Fruit fly (Drosophila melanogaster) whole organism, embryonic: ENCODE measurements around the gene CG10365.

ENCODE experiments used
- Bdp1 ChIP-seq: fragments of 200-800 bp; sonication (Bioruptor generic); optimal IDR thresholded peaks from 3 replicates; lab custom pipeline; 2016; ENCODE audit warnings: missing biosample characterization, missing genetic modification characterization
- CG13287 ChIP-seq: fragments of 200-800 bp; sonication (Bioruptor generic); IDR thresholded peaks from 2 replicates; pipeline ENCODE4 v1.3.6; 2022; ENCODE audit warnings: missing biosample characterization, missing genetic modification characterization; ENCODE audit not compliant: partially characterized antibody
- CG1647 ChIP-seq: fragments of 200-800 bp; sonication (Bioruptor generic); optimal IDR thresholded peaks from 3 replicates; lab custom pipeline; 2016; ENCODE audit warnings: missing biosample characterization, missing genetic modification characterization
- CG16813 ChIP-seq: fragments of 200-800 bp; sonication (Bioruptor generic); IDR thresholded peaks from 3 replicates; pipeline ENCODE4 v1.3.6; 2022; ENCODE audit warnings: missing biosample characterization, missing genetic modification characterization; ENCODE audit not compliant: partially characterized antibody
- CG17385 ChIP-seq: fragments of 200-800 bp; sonication (Bioruptor generic); optimal IDR thresholded peaks from 3 replicates; lab custom pipeline; 2018; ENCODE audit warnings: missing biosample characterization, mild to moderate bottlenecking, missing genetic modification characterization
- CG17829 ChIP-seq: fragments of 200-800 bp; optimal IDR thresholded peaks from 2 replicates; lab custom pipeline; 2019; ENCODE audit warnings: missing biosample characterization, mild to moderate bottlenecking, missing genetic modification characterization, moderate library complexity
- CG2129 ChIP-seq: fragments of 200-800 bp; sonication (Bioruptor generic); IDR thresholded peaks from 2 replicates; pipeline ENCODE4 v1.3.6; 2022; ENCODE audit warnings: missing biosample characterization, missing genetic modification characterization; ENCODE audit not compliant: partially characterized antibody
- CG2889 ChIP-seq: fragments of 200-800 bp; sonication (Bioruptor generic); IDR thresholded peaks from 3 replicates; pipeline ENCODE4 v1.3.6; 2022; ENCODE audit warnings: missing biosample characterization, missing genetic modification characterization
- CG34376 ChIP-seq: fragments of 200-800 bp; sonication (Bioruptor generic); optimal IDR thresholded peaks from 2 replicates; lab custom pipeline; 2018; ENCODE audit warnings: missing biosample characterization, mild to moderate bottlenecking, missing genetic modification characterization
- CG3995 ChIP-seq: fragments of 200-800 bp; sonication (Bioruptor generic); optimal IDR thresholded peaks from 3 replicates; lab custom pipeline; 2016; ENCODE audit warnings: missing biosample characterization, missing genetic modification characterization
- CG4360 ChIP-seq: fragments of 200-800 bp; sonication (Bioruptor generic); IDR thresholded peaks from 2 replicates; pipeline ENCODE4 v1.3.6; 2022; ENCODE audit warnings: missing biosample characterization, missing genetic modification characterization
- CG6683 ChIP-seq: fragments of 200-800 bp; sonication (Bioruptor generic); optimal IDR thresholded peaks from 2 replicates; lab custom pipeline; 2017; ENCODE audit warnings: missing biosample characterization, mild to moderate bottlenecking, missing genetic modification characterization, missing genetic modification reagents
- CG6765 ChIP-seq: fragments of 200-800 bp; sonication (Bioruptor generic); optimal IDR thresholded peaks from 3 replicates; lab custom pipeline; 2017; ENCODE audit warnings: missing biosample characterization, mild to moderate bottlenecking, missing genetic modification characterization
- CG7271 ChIP-seq: fragments of 200-800 bp; sonication (Bioruptor generic); optimal IDR thresholded peaks from 2 replicates; lab custom pipeline; 2018; ENCODE audit warnings: missing biosample characterization, mild to moderate bottlenecking, missing genetic modification characterization, moderate library complexity
- CG7987 ChIP-seq: fragments of 200-800 bp; sonication (Bioruptor generic); optimal IDR thresholded peaks from 2 replicates; lab custom pipeline; 2018; ENCODE audit warnings: missing biosample characterization, mild to moderate bottlenecking, missing genetic modification characterization, moderate library complexity
- CG8290 ChIP-seq, 3 experiments: fragments of 200-800 bp; sonication (Bioruptor generic); optimal IDR thresholded peaks; 2 replicates each; lab custom pipeline; 2016 to 2019; ENCODE audit warnings: missing biosample characterization in 3 of 3, missing genetic modification characterization in 3 of 3, mild to moderate bottlenecking in 2 of 3, moderate library complexity in 1 of 3
- CG8944 ChIP-seq: fragments of 200-800 bp; sonication (Bioruptor generic); optimal IDR thresholded peaks from 3 replicates; lab custom pipeline; 2016; ENCODE audit warnings: missing biosample characterization, missing genetic modification characterization
- CG9609 ChIP-seq: fragments of 200-800 bp; sonication (Bioruptor generic); optimal IDR thresholded peaks from 3 replicates; lab custom pipeline; 2016; ENCODE audit warnings: missing biosample characterization, missing genetic modification characterization
- Dp ChIP-seq: fragments of 200-800 bp; sonication (Bioruptor generic); optimal IDR thresholded peaks from 2 replicates; lab custom pipeline; 2018; ENCODE audit warnings: missing biosample characterization, mild to moderate bottlenecking, missing genetic modification characterization, moderate library complexity
- Fer1 ChIP-seq: fragments of 200-800 bp; sonication (Bioruptor generic); optimal IDR thresholded peaks from 2 replicates; lab custom pipeline; 2017; ENCODE audit warnings: missing biosample characterization, mild to moderate bottlenecking, missing genetic modification characterization
- Hmr ChIP-seq: fragments of 200-800 bp; sonication (Bioruptor generic); optimal IDR thresholded peaks from 3 replicates; lab custom pipeline; 2017; ENCODE audit warnings: mild to moderate bottlenecking, missing biosample characterization, missing genetic modification reagents, missing genetic modification characterization
- Med ChIP-seq: fragments of 200-800 bp; sonication (Bioruptor generic); peaks from one replicate; lab custom pipeline; 2016; ENCODE audit warnings: missing biosample characterization, missing genetic modification characterization, mild to moderate bottlenecking, inconsistent platforms, moderate library complexity
- Meics ChIP-seq: fragments of 200-800 bp; sonication (Bioruptor generic); optimal IDR thresholded peaks from 2 replicates; lab custom pipeline; 2017; ENCODE audit warnings: missing biosample characterization, mild to moderate bottlenecking, missing genetic modification characterization
- Mrtf ChIP-seq: fragments of 200-800 bp; sonication (Bioruptor generic); IDR thresholded peaks from 3 replicates; pipeline ENCODE4 v1.3.6; 2022; ENCODE audit warnings: missing biosample characterization, missing genetic modification characterization
- Opbp ChIP-seq: fragments of 200-800 bp; sonication (Bioruptor generic); IDR thresholded peaks from 3 replicates; pipeline ENCODE4 v1.3.6; 2022; ENCODE audit warnings: missing biosample characterization, missing genetic modification characterization; ENCODE audit not compliant: partially characterized antibody
- Ravus ChIP-seq: fragments of 200-800 bp; sonication (Bioruptor generic); IDR thresholded peaks from 2 replicates; pipeline ENCODE4 v1.3.6; 2022; ENCODE audit warnings: missing biosample characterization, missing genetic modification characterization
- ab ChIP-seq: fragments of 200-800 bp; sonication (Bioruptor generic); optimal IDR thresholded peaks from 2 replicates; lab custom pipeline; 2016; ENCODE audit warnings: missing biosample characterization, missing genetic modification characterization
- aop ChIP-seq: fragments of 200-800 bp; sonication (Bioruptor generic); IDR thresholded peaks from 2 replicates; pipeline ENCODE4 v1.3.6; 2022; ENCODE audit warnings: missing biosample characterization, missing genetic modification characterization
- ash1 ChIP-seq: fragments of 200-800 bp; sonication (Bioruptor generic); optimal IDR thresholded peaks from 2 replicates; lab custom pipeline; 2018; ENCODE audit warnings: missing biosample characterization, mild to moderate bottlenecking, missing genetic modification characterization
- bowl ChIP-seq: fragments of 200-800 bp; sonication (Bioruptor generic); IDR thresholded peaks from 2 replicates; pipeline ENCODE4 v1.3.6; 2022; ENCODE audit warnings: missing biosample characterization, missing genetic modification characterization
- cato ChIP-seq: fragments of 200-800 bp; sonication (Bioruptor generic); optimal IDR thresholded peaks from 2 replicates; lab custom pipeline; 2016; ENCODE audit warnings: missing biosample characterization, missing genetic modification characterization, borderline replicate concordance
- dpn ChIP-seq, 2 experiments: fragments of 200-800 bp; sonication (Bioruptor generic); optimal IDR thresholded peaks; 3 replicates each; lab custom pipeline; 2016; ENCODE audit warnings: missing biosample characterization in 2 of 2, missing genetic modification characterization in 2 of 2
- dysf ChIP-seq: fragments of 200-800 bp; sonication (Bioruptor generic); IDR thresholded peaks from 3 replicates; pipeline ENCODE4 v1.3.6; 2022; ENCODE audit warnings: missing biosample characterization, missing genetic modification characterization
- eyg ChIP-seq: fragments of 200-800 bp; sonication (Bioruptor generic); optimal IDR thresholded peaks from 3 replicates; lab custom pipeline; 2016; ENCODE audit warnings: missing biosample characterization, missing genetic modification characterization
- fd3F ChIP-seq: fragments of 200-800 bp; sonication (Bioruptor generic); optimal IDR thresholded peaks from 2 replicates; lab custom pipeline; 2018; ENCODE audit warnings: missing biosample characterization, mild to moderate bottlenecking, missing genetic modification characterization, moderate library complexity
- fru ChIP-seq: fragments of >200 bp; optimal IDR thresholded peaks from 2 replicates; lab custom pipeline; 2017
- fu2 ChIP-seq: fragments of 200-800 bp; sonication (Bioruptor generic); optimal IDR thresholded peaks from 2 replicates; lab custom pipeline; 2016; ENCODE audit warnings: missing biosample characterization, missing genetic modification characterization
- gcm ChIP-seq: fragments of 200-800 bp; sonication (Bioruptor generic); optimal IDR thresholded peaks from 2 replicates; lab custom pipeline; 2019; ENCODE audit warnings: missing biosample characterization, mild to moderate bottlenecking, missing genetic modification characterization, moderate library complexity
- jumu ChIP-seq: fragments of 200-800 bp; sonication (Bioruptor generic); optimal IDR thresholded peaks from 3 replicates; lab custom pipeline; 2016; ENCODE audit warnings: missing biosample characterization, missing genetic modification characterization
- lab ChIP-seq: fragments of 200-800 bp; sonication (Bioruptor generic); optimal IDR thresholded peaks from 3 replicates; lab custom pipeline; 2017; ENCODE audit warnings: missing biosample characterization, missing genetic modification characterization, mild to moderate bottlenecking, moderate library complexity, missing genetic modification reagents
- lbe ChIP-seq: fragments of 200-800 bp; sonication (Bioruptor generic); optimal IDR thresholded peaks from 2 replicates; lab custom pipeline; 2016; ENCODE audit warnings: missing biosample characterization, mild to moderate bottlenecking, missing genetic modification characterization
- onecut ChIP-seq: fragments of 200-800 bp; sonication (Bioruptor generic); IDR thresholded peaks from 2 replicates; pipeline ENCODE4 v1.3.6; 2022; ENCODE audit warnings: missing biosample characterization, missing genetic modification characterization
- org-1 ChIP-seq: fragments of 200-800 bp; sonication (Bioruptor generic); optimal IDR thresholded peaks from 2 replicates; lab custom pipeline; 2017; ENCODE audit warnings: missing biosample characterization, missing genetic modification characterization
- phol ChIP-seq: fragments of 200-800 bp; sonication (Bioruptor generic); optimal IDR thresholded peaks from 3 replicates; lab custom pipeline; 2018; ENCODE audit warnings: missing biosample characterization, mild to moderate bottlenecking, missing genetic modification characterization, moderate library complexity
- run ChIP-seq: fragments of 200-800 bp; sonication (Bioruptor generic); optimal IDR thresholded peaks from 3 replicates; lab custom pipeline; 2018; ENCODE audit warnings: missing biosample characterization, mild to moderate bottlenecking, missing genetic modification characterization
- sens ChIP-seq: fragments of 200-800 bp; sonication (Bioruptor generic); peaks from one replicate; lab custom pipeline; 2016; ENCODE audit warnings: missing biosample characterization, missing genetic modification characterization
- shn ChIP-seq: fragments of 200-800 bp; sonication (Bioruptor generic); optimal IDR thresholded peaks from 3 replicates; lab custom pipeline; 2016; ENCODE audit warnings: missing biosample characterization, missing genetic modification characterization
- so ChIP-seq: fragments of 200-800 bp; sonication (Bioruptor generic); IDR thresholded peaks from 3 replicates; pipeline ENCODE4 v1.3.6; 2022; ENCODE audit warnings: missing biosample characterization, missing genetic modification characterization
- trem ChIP-seq: fragments of 200-800 bp; optimal IDR thresholded peaks from 3 replicates; lab custom pipeline; 2019; ENCODE audit warnings: missing biosample characterization, mild to moderate bottlenecking, missing genetic modification characterization, moderate library complexity
- twi ChIP-seq: fragments of 200-800 bp; optimal IDR thresholded peaks from 2 replicates; lab custom pipeline; 2019; ENCODE audit warnings: missing biosample characterization, mild to moderate bottlenecking, missing genetic modification characterization, moderate library complexity
- wek ChIP-seq: fragments of 200-800 bp; sonication (Bioruptor generic); optimal IDR thresholded peaks from 3 replicates; lab custom pipeline; 2018; ENCODE audit warnings: missing biosample characterization, mild to moderate bottlenecking, missing genetic modification characterization, moderate library complexity

Gene CG10365

DNA sequence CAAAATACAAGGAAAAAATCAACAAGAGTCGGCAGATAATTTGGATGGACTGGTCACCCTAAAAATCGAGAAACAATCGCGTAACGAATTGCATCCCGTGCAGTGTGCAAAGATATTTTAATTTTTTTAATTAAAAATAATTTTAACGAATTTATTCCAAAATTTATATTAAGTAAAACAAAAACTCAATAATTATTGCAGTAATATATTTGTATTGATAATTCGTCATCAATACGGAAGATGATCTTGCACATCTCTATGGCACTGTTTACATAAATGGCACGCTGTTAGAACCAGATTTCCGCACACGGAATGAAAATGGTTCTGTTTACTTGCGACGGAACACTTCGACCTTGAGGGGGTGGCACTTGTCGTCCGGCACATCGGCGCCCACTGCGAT lies 49.7 kb downstream of the CG10365 start, which contains the start of gene tst (continued):
- TF ChIP-seq eyg (GFP tag; lab: Kevin White, UChicago) = no peak
- peak; percentile 88 for TF ChIP-seq fd3F (GFP tag; lab: Kevin White, UChicago)
- no peak for TF ChIP-seq fru
- TF ChIP-seq CG8944 (GFP tag; lab: Kevin White, UChicago) = peak; percentile 34
- peak; percentile 73 for TF ChIP-seq CG4360 (GFP tag; lab: Robert Waterston, UW)
- peak; percentile 93 for TF ChIP-seq CG2889
- TF ChIP-seq CG13287 (GFP tag; lab: Robert Waterston, UW) = peak; percentile 69
- TF ChIP-seq gcm (GFP tag; lab: Kevin White, UChicago) = peak; percentile 87
- TF ChIP-seq CG7987 (GFP tag; lab: Kevin White, UChicago) = peak; percentile 75
- peak; percentile 56 for TF ChIP-seq aop (GFP tag; lab: Robert Waterston, UW)
- TF ChIP-seq trem = peak; percentile 91
- TF ChIP-seq CG1647 (GFP tag; lab: Kevin White, UChicago) = peak; percentile 8
- TF ChIP-seq CG3995 (GFP tag; lab: Kevin White, UChicago) = no peak
- peak; percentile 89 for TF ChIP-seq so (GFP tag; lab: Robert Waterston, UW)
- TF ChIP-seq Mrtf (GFP tag; lab: Robert Waterston, UW) = peak; percentile 95
- peak; percentile 36 for TF ChIP-seq Bdp1 (GFP tag; lab: Kevin White, UChicago)
- peak; percentile 31 for TF ChIP-seq shn
- TF ChIP-seq sens (GFP tag; lab: Kevin White, UChicago) = peak; percentile 93
- TF ChIP-seq jumu = peak; percentile 55
- TF ChIP-seq dpn (GFP tag; optimal IDR thresholded peaks at IDR 0.05; lab: Kevin White, UChicago) = peak; percentile 31 to 93
- TF ChIP-seq CG16813 (GFP tag; lab: Robert Waterston, UW) = no peak; the same call in 2 of the 3 replicates
- TF ChIP-seq CG8290 (GFP tag; optimal IDR thresholded peaks at IDR 0.05; lab: Kevin White, UChicago) = peak; percentile 86
- peak in 1 of 2 experiments; percentile 59 for TF ChIP-seq CG8290 (tag; optimal IDR thresholded peaks at IDR 0.05; lab: Kevin White, UChicago)
- TF ChIP-seq Med (GFP tag; lab: Kevin White, UChicago) = peak; percentile 91
- TF ChIP-seq dysf (GFP tag; lab: Robert Waterston, UW) = peak; percentile 97
- peak; percentile 90 for TF ChIP-seq lbe (GFP tag; lab: Kevin White, UChicago)
- peak; percentile 80 for TF ChIP-seq twi
- peak; percentile 76 for TF ChIP-seq bowl (GFP tag; lab: Robert Waterston, UW)
- TF ChIP-seq CG6765 (GFP tag; lab: Kevin White, UChicago) = peak; percentile 72
- TF ChIP-seq CG34376 (GFP tag; lab: Kevin White, UChicago) = peak; percentile 34
- TF ChIP-seq CG9609 (GFP tag; lab: Kevin White, UChicago) = peak; percentile 7
- TF ChIP-seq Ravus = peak; percentile 89
- TF ChIP-seq CG7271 (tag; lab: Kevin White, UChicago) = peak; percentile 87
- peak; percentile 81 for TF ChIP-seq cato (GFP tag; lab: Kevin White, UChicago)
- peak; percentile 20 for TF ChIP-seq Dp
- peak; percentile 84 for TF ChIP-seq CG17385 (GFP tag; lab: Kevin White, UChicago)
- TF ChIP-seq org-1 (GFP tag; lab: Kevin White, UChicago) = peak; percentile 70
- no peak for TF ChIP-seq wek (GFP tag; lab: Kevin White, UChicago)
- TF ChIP-seq phol = peak; percentile 95
- TF ChIP-seq CG17829 (tag; lab: Kevin White, UChicago) = peak; percentile 96
- TF ChIP-seq ash1 (GFP tag; lab: Kevin White, UChicago) = no peak
- TF ChIP-seq CG2129 = no peak
- peak; percentile 74 for TF ChIP-seq onecut (GFP tag; lab: Robert Waterston, UW)
- TF ChIP-seq ab = no peak
- TF ChIP-seq fu2 (GFP tag; lab: Kevin White, UChicago) = peak; percentile 48
- peak; percentile 93 for TF ChIP-seq lab (GFP tag; lab: Kevin White, UChicago)
- TF ChIP-seq Fer1 (GFP tag; lab: Kevin White, UChicago) = peak; percentile 89
- peak; percentile 91 for TF ChIP-seq Hmr
- no peak for TF ChIP-seq Opbp (GFP tag; lab: Robert Waterston, UW)
- peak; percentile 81 for TF ChIP-seq CG6683 (GFP tag; lab: Kevin White, UChicago)
- peak; percentile 100 for TF ChIP-seq Meics (GFP tag; lab: Kevin White, UChicago)
- TF ChIP-seq run (tag; lab: Kevin White, UChicago) = peak; percentile 74
